Worm (Caenorhabditis elegans) whole organism, L3 larva: ENCODE results near the gene rab-3.

Source experiments
- ZK546.5 ChIP-seq: sonication (generic microtip); optimal IDR thresholded peaks from 2 replicates; lab custom pipeline; 2017; ENCODE audit warnings: missing biosample characterization, missing genetic modification characterization
- aly-2 ChIP-seq: fragments of 150-350 bp; optimal IDR thresholded peaks from 2 replicates; lab custom pipeline; 2014; ENCODE audit warnings: missing biosample characterization, missing genetic modification characterization
- ceh-16 ChIP-seq: sonication (generic microtip); optimal IDR thresholded peaks from 2 replicates; lab custom pipeline; 2017; ENCODE audit warnings: missing biosample characterization, missing genetic modification characterization
- ceh-82 ChIP-seq: fragments of 150-350 bp; optimal IDR thresholded peaks from 2 replicates; lab custom pipeline; 2014; ENCODE audit warnings: missing biosample characterization, missing genetic modification characterization
- egl-27 ChIP-seq: sonication (generic microtip); optimal IDR thresholded peaks from 4 replicates; lab custom pipeline; 2017; ENCODE audit warnings: missing biosample characterization, missing genetic modification reagents, missing genetic modification characterization
- egl-5 ChIP-seq: fragments of 150-350 bp; optimal IDR thresholded peaks from 2 replicates; lab custom pipeline; 2017; ENCODE audit warnings: missing biosample characterization, missing genetic modification reagents, missing genetic modification characterization, inconsistent platforms
- elt-2 ChIP-seq: sonication (generic microtip); optimal IDR thresholded peaks from 2 replicates; lab custom pipeline; 2016; ENCODE audit warnings: missing genetic modification reagents, mild to moderate bottlenecking, missing genetic modification characterization, missing compliant biosample characterization
- elt-3 ChIP-seq, 3 experiments: fragments of 150-350 bp in 1 of 3; sonication (generic microtip) in 2 of 3; optimal IDR thresholded peaks; 2 replicates in 2 of 3; 4 replicates in 1 of 3; lab custom pipeline; 2014 to 2017; ENCODE audit warnings: missing biosample characterization in 3 of 3, missing genetic modification characterization in 3 of 3
- fkh-10 ChIP-seq: sonication (generic microtip); optimal IDR thresholded peaks from 2 replicates; lab custom pipeline; 2017; ENCODE audit warnings: missing biosample characterization, missing genetic modification reagents, missing genetic modification characterization
- fkh-2 ChIP-seq: fragments of 150-350 bp; optimal IDR thresholded peaks from 2 replicates; lab custom pipeline; 2014; ENCODE audit warnings: missing biosample characterization, missing genetic modification reagents, missing genetic modification characterization
- fos-1 ChIP-seq: fragments of 150-350 bp; optimal IDR thresholded peaks from 2 replicates; lab custom pipeline; 2014; ENCODE audit warnings: missing biosample characterization, missing genetic modification characterization
- hmg-11 ChIP-seq: sonication (generic microtip); optimal IDR thresholded peaks from 2 replicates; lab custom pipeline; 2016; ENCODE audit warnings: missing genetic modification characterization, missing compliant biosample characterization
- jun-1 ChIP-seq: fragments of 150-350 bp; optimal IDR thresholded peaks from 2 replicates; lab custom pipeline; 2014; ENCODE audit warnings: missing biosample characterization, missing genetic modification reagents, missing genetic modification characterization
- lin-39 ChIP-seq: fragments of 150-350 bp; optimal IDR thresholded peaks from 2 replicates; lab custom pipeline; 2018; ENCODE audit warnings: missing biosample characterization, missing genetic modification reagents, missing genetic modification characterization
- lsy-12 ChIP-seq: sonication (generic microtip); optimal IDR thresholded peaks from 2 replicates; lab custom pipeline; 2016; ENCODE audit warnings: mild to moderate bottlenecking, missing genetic modification characterization, missing compliant biosample characterization
- mdl-1 ChIP-seq: fragments of 150-350 bp; optimal IDR thresholded peaks from 2 replicates; lab custom pipeline; 2014; ENCODE audit warnings: missing biosample characterization, missing genetic modification characterization
- mml-1 ChIP-seq: fragments of 150-350 bp; sonication (generic microtip); optimal IDR thresholded peaks from 3 replicates; lab custom pipeline; 2014; ENCODE audit warnings: missing biosample characterization, missing genetic modification characterization
- nfya-1 ChIP-seq: sonication (generic microtip); optimal IDR thresholded peaks from 2 replicates; lab custom pipeline; 2017; ENCODE audit warnings: missing genetic modification characterization, mild to moderate bottlenecking, missing compliant biosample characterization, antibody characterized with exemption, moderate library complexity; ENCODE audit not compliant: insufficient read depth
- nhr-11 ChIP-seq: fragments of 150-350 bp; optimal IDR thresholded peaks from 2 replicates; lab custom pipeline; 2014; ENCODE audit warnings: missing biosample characterization, missing genetic modification characterization
- nhr-12 ChIP-seq: fragments of 150-350 bp; optimal IDR thresholded peaks from 2 replicates; lab custom pipeline; 2014; ENCODE audit warnings: missing biosample characterization, missing genetic modification characterization
- nhr-23 ChIP-seq: fragments of 150-350 bp; optimal IDR thresholded peaks from 2 replicates; lab custom pipeline; 2014; ENCODE audit warnings: missing biosample characterization, missing genetic modification reagents, missing genetic modification characterization
- nhr-28 ChIP-seq: fragments of 150-350 bp; optimal IDR thresholded peaks from 2 replicates; lab custom pipeline; 2014; ENCODE audit warnings: missing biosample characterization, missing genetic modification characterization
- nhr-43 ChIP-seq: sonication (generic microtip); optimal IDR thresholded peaks from 2 replicates; lab custom pipeline; 2016; ENCODE audit warnings: mild to moderate bottlenecking, missing genetic modification characterization, missing compliant biosample characterization; ENCODE audit not compliant: poor library complexity, severe bottlenecking
- nhr-76 ChIP-seq: fragments of 150-350 bp; sonication (generic microtip); optimal IDR thresholded peaks from 5 replicates; lab custom pipeline; 2014; ENCODE audit warnings: missing biosample characterization, missing genetic modification characterization
- nhr-77 ChIP-seq: fragments of 150-350 bp; optimal IDR thresholded peaks from 2 replicates; lab custom pipeline; 2014; ENCODE audit warnings: missing biosample characterization, missing genetic modification characterization
- pha-4 ChIP-seq: fragments of 150-350 bp; optimal IDR thresholded peaks from 2 replicates; lab custom pipeline; 2014; ENCODE audit warnings: missing biosample characterization, missing genetic modification reagents, missing genetic modification characterization
- pqm-1 ChIP-seq: fragments of 150-350 bp; optimal IDR thresholded peaks from 2 replicates; lab custom pipeline; 2017; ENCODE audit warnings: missing biosample characterization, missing genetic modification characterization, inconsistent platforms
- skn-1 ChIP-seq: fragments of 150-350 bp; optimal IDR thresholded peaks from 2 replicates; lab custom pipeline; 2014; ENCODE audit warnings: missing biosample characterization, missing genetic modification characterization
- snpc-4 ChIP-seq: fragments of 150-350 bp; optimal IDR thresholded peaks from 2 replicates; lab custom pipeline; 2014; ENCODE audit warnings: missing biosample characterization, missing genetic modification characterization
- tbx-2 ChIP-seq: sonication (generic microtip); optimal IDR thresholded peaks from 2 replicates; lab custom pipeline; 2016; ENCODE audit warnings: mild to moderate bottlenecking, missing genetic modification characterization, missing compliant biosample characterization
- unc-62 ChIP-seq: fragments of 150-350 bp; sonication (generic microtip); optimal IDR thresholded peaks from 4 replicates; lab custom pipeline; 2014; ENCODE audit warnings: missing biosample characterization, missing genetic modification reagents, missing genetic modification characterization
- zag-1 ChIP-seq: fragments of 150-350 bp; optimal IDR thresholded peaks from 2 replicates; lab custom pipeline; 2014; ENCODE audit warnings: missing biosample characterization, missing genetic modification characterization

The rab-3 gene

ce11 chrII:5727707-5728106, at the start of gene rab-3:
Gene rab-3 (minus strand): TSS chrII:5727853.
- TF ChIP-seq fkh-10, result peak; percentile 66
- TF ChIP-seq egl-5, result no peak

- TF ChIP-seq egl-5 (no peak), nhr-12 (tag; lab: Kevin White, UChicago) (no peak), nfya-1 (tag; lab: Kevin White, UChicago) (no peak), nhr-76 (no peak), skn-1 (tag; lab: Kevin White, UChicago) (no peak), ceh-16 (tag; lab: Kevin White, UChicago) (no peak), lin-39 (tag; lab: Kevin White, UChicago) (no peak), lsy-12 (tag; lab: Kevin White, UChicago) (no peak), nhr-77 (no peak), hmg-11 (tag; lab: Kevin White, UChicago) (no peak), ceh-82 (tag; lab: Kevin White, UChicago) (no peak), aly-2 (no peak), zag-1 (no peak), tbx-2 (tag; lab: Kevin White, UChicago) (no peak)
Observed at ce11 chrII:5777372-5777771, 49.7 kb upstream of the rab-3 start.

ce11 chrII:5774879-5775278, 47.2 kb upstream of the rab-3 start:
- TF ChIP-seq hmg-11 (tag; lab: Kevin White, UChicago), result no peak
- no peak for TF ChIP-seq fkh-2 (tag; lab: Kevin White, UChicago)
- no peak for TF ChIP-seq snpc-4 (tag; lab: Kevin White, UChicago)
- no peak for TF ChIP-seq aly-2
- TF ChIP-seq egl-5, result no peak
- TF ChIP-seq fkh-10, result no peak
- no peak for TF ChIP-seq nhr-23 (tag; lab: Kevin White, UChicago)
- TF ChIP-seq elt-2, result no peak
- TF ChIP-seq pha-4 (tag; lab: Kevin White, UChicago), result no peak
- TF ChIP-seq fos-1 (tag; lab: Kevin White, UChicago), result no peak
- TF ChIP-seq mml-1 (tag; lab: Kevin White, UChicago), result no peak
- TF ChIP-seq unc-62, result no peak
- TF ChIP-seq ZK546.5 (tag; lab: Kevin White, UChicago), result no peak
- no peak for TF ChIP-seq ceh-16 (tag; lab: Kevin White, UChicago)
- TF ChIP-seq tbx-2 (tag; lab: Kevin White, UChicago), result no peak
- TF ChIP-seq nhr-11, result no peak
- TF ChIP-seq egl-27 (tag; lab: Kevin White, UChicago), result no peak
- TF ChIP-seq, all 47 proteins: peak for 0

- TF ChIP-seq nhr-28 (tag; lab: Kevin White, UChicago) (no peak), ZK546.5 (tag; lab: Kevin White, UChicago) (no peak), aly-2 (no peak), nhr-23 (tag; lab: Kevin White, UChicago) (no peak), lsy-12 (tag; lab: Kevin White, UChicago) (no peak), unc-62 (no peak), nhr-43 (no peak), snpc-4 (tag; lab: Kevin White, UChicago) (no peak), mdl-1 (tag; lab: Kevin White, UChicago) (no peak), egl-27 (tag; lab: Kevin White, UChicago) (no peak), nfya-1 (tag; lab: Kevin White, UChicago) (no peak), pha-4 (tag; lab: Kevin White, UChicago) (no peak), jun-1 (tag; lab: Kevin White, UChicago) (no peak), lin-39 (tag; lab: Kevin White, UChicago) (no peak), hmg-11 (tag; lab: Kevin White, UChicago) (no peak), egl-5 (no peak), elt-3 (tag; optimal IDR thresholded peaks at IDR 0.05; lab: Kevin White, UChicago) (no peak), ceh-16 (tag; lab: Kevin White, UChicago) (no peak)
Observed at ce11 chrII:5774120-5774519, 46.5 kb upstream of the rab-3 start, which contains the start of the genes dmd-5 and F10C1.1. Gene dmd-5 (minus strand): TSS chrII:5774220. Gene F10C1.1 (plus strand): TSS chrII:5774229.

ce11 chrII:5772547-5773142, 45.0 kb upstream of the rab-3 start:
- TF ChIP-seq snpc-4 (tag; lab: Kevin White, UChicago) (peak; percentile 19), pha-4 (tag; lab: Kevin White, UChicago) (peak; percentile 32), elt-2 (peak; percentile 46), elt-3 (tag; optimal IDR thresholded peaks at IDR 0.05; lab: Kevin White, UChicago) (peak in 1 of 3 experiments; percentile 1), pqm-1 (tag; lab: Kevin White, UChicago) (no peak), fos-1 (tag; lab: Kevin White, UChicago) (no peak), lin-39 (tag; lab: Kevin White, UChicago) (peak; percentile 31), nhr-43 (peak; percentile 23), nfya-1 (tag; lab: Kevin White, UChicago) (peak; percentile 16), hmg-11 (tag; lab: Kevin White, UChicago) (peak; percentile 85), fkh-2 (tag; lab: Kevin White, UChicago) (no peak)
